Fruit fly (Drosophila melanogaster) whole organism, adult: ENCODE results near the gene Vps33B.
A peak's percentile ranks its signal among the peaks of the same experiment; 100 is the strongest.

Experiments
- CG11617 ChIP-seq: fragments of 200-800 bp; sonication (Bioruptor generic); optimal IDR thresholded peaks from 2 replicates; lab custom pipeline; 2017; ENCODE audit warnings: mild to moderate bottlenecking, missing biosample characterization, missing genetic modification reagents, missing genetic modification characterization
- CG12768 ChIP-seq: fragments of 200-800 bp; sonication (Bioruptor generic); optimal IDR thresholded peaks from 2 replicates; lab custom pipeline; 2017; ENCODE audit warnings: missing biosample characterization, missing genetic modification characterization, mild to moderate bottlenecking, moderate library complexity, missing genetic modification reagents
- CG14711 ChIP-seq: fragments of 200-800 bp; sonication (Bioruptor generic); optimal IDR thresholded peaks from 2 replicates; lab custom pipeline; 2018; ENCODE audit warnings: missing biosample characterization, mild to moderate bottlenecking, missing genetic modification characterization, moderate library complexity
- CG1620 ChIP-seq: fragments of 200-800 bp; sonication (Bioruptor generic); optimal IDR thresholded peaks from 2 replicates; lab custom pipeline; 2016; ENCODE audit warnings: missing biosample characterization, missing genetic modification characterization
- CG33017 ChIP-seq: fragments of 200-800 bp; sonication (Bioruptor generic); optimal IDR thresholded peaks from 2 replicates; lab custom pipeline; 2018; ENCODE audit warnings: missing biosample characterization, mild to moderate bottlenecking, missing genetic modification characterization, moderate library complexity
- CG5204 ChIP-seq: fragments of 200-800 bp; sonication (Bioruptor generic); optimal IDR thresholded peaks from 2 replicates; lab custom pipeline; 2016; ENCODE audit warnings: missing biosample characterization, missing genetic modification characterization
- CG7045 ChIP-seq: fragments of 200-800 bp; sonication (Bioruptor generic); optimal IDR thresholded peaks from 2 replicates; lab custom pipeline; 2017; ENCODE audit warnings: missing biosample characterization, mild to moderate bottlenecking, missing genetic modification characterization
- CG7101 ChIP-seq: fragments of 200-800 bp; sonication (Bioruptor generic); optimal IDR thresholded peaks from 2 replicates; lab custom pipeline; 2018; ENCODE audit warnings: missing biosample characterization, mild to moderate bottlenecking, missing genetic modification characterization, moderate library complexity
- Clk ChIP-seq: fragments of 200-800 bp; sonication (Bioruptor generic); optimal IDR thresholded peaks from 2 replicates; lab custom pipeline; 2017; ENCODE audit warnings: missing biosample characterization, missing genetic modification characterization
- Crg-1 ChIP-seq: fragments of 200-800 bp; sonication (Bioruptor generic); optimal IDR thresholded peaks from 2 replicates; lab custom pipeline; 2016; ENCODE audit warnings: missing biosample characterization, missing genetic modification characterization
- Hr96 ChIP-seq: fragments of 200-800 bp; sonication (Bioruptor generic); optimal IDR thresholded peaks from 2 replicates; lab custom pipeline; 2016; ENCODE audit warnings: missing biosample characterization, missing genetic modification characterization
- Mnt ChIP-seq: fragments of 200-800 bp; sonication (Bioruptor generic); optimal IDR thresholded peaks from 2 replicates; lab custom pipeline; 2016; ENCODE audit warnings: missing biosample characterization, mild to moderate bottlenecking, missing genetic modification characterization
- bab1 ChIP-seq: fragments of 200-800 bp; sonication (Bioruptor generic); optimal IDR thresholded peaks from 3 replicates; lab custom pipeline; 2019; ENCODE audit warnings: missing biosample characterization, mild to moderate bottlenecking, missing genetic modification characterization, moderate library complexity
- cic ChIP-seq: fragments of 200-800 bp; sonication (Bioruptor generic); optimal IDR thresholded peaks from 2 replicates; lab custom pipeline; 2017; ENCODE audit warnings: missing biosample characterization, mild to moderate bottlenecking, missing genetic modification characterization, moderate library complexity
- cnc ChIP-seq, 2 experiments: fragments of >200 bp; optimal IDR thresholded peaks; 2 replicates each; lab custom pipeline; 2017
- kay ChIP-seq: fragments of 200-800 bp; sonication (Bioruptor generic); peaks from one replicate; lab custom pipeline; 2016; ENCODE audit warnings: missing biosample characterization, missing genetic modification characterization, borderline replicate concordance
- ovo ChIP-seq: fragments of 200-800 bp; sonication (Bioruptor generic); optimal IDR thresholded peaks from 2 replicates; lab custom pipeline; 2016; ENCODE audit warnings: missing biosample characterization, missing genetic modification characterization
- pad ChIP-seq: fragments of 200-800 bp; sonication (Bioruptor generic); optimal IDR thresholded peaks from 3 replicates; lab custom pipeline; 2017; ENCODE audit warnings: missing biosample characterization, missing genetic modification characterization, mild to moderate bottlenecking, moderate library complexity, missing genetic modification reagents
- tj ChIP-seq: fragments of 200-800 bp; sonication (Bioruptor generic); optimal IDR thresholded peaks from 3 replicates; lab custom pipeline; 2017; ENCODE audit warnings: missing biosample characterization, mild to moderate bottlenecking, missing genetic modification characterization, moderate library complexity
- toe ChIP-seq: fragments of 200-800 bp; sonication (Bioruptor generic); optimal IDR thresholded peaks from 2 replicates; lab custom pipeline; 2016; ENCODE audit warnings: missing biosample characterization, missing genetic modification characterization

The Vps33B gene

dm6 chr3R:25505975-25506374 is 32.7 kb downstream of the Vps33B start, which contains the start of gene CG5111:
TSS of gene CG5111 (plus strand) at chr3R:25506275.
- TF ChIP-seq CG33017 (no peak), bab1 (GFP tag; lab: Kevin White, UChicago) (no peak), CG7101 (tag; lab: Kevin White, UChicago) (no peak), pad (GFP tag; lab: Kevin White, UChicago) (no peak), cic (GFP tag; lab: Kevin White, UChicago) (no peak), ovo (GFP tag; lab: Kevin White, UChicago) (no peak), toe (GFP tag; lab: Kevin White, UChicago) (no peak), CG12768 (GFP tag; lab: Kevin White, UChicago) (no peak), tj (no peak), cnc (optimal IDR thresholded peaks at IDR 0.05; lab: Kevin White, UChicago) (no peak)

- TF ChIP-seq tj, result no peak
- no peak for TF ChIP-seq Crg-1
- no peak for TF ChIP-seq pad (GFP tag; lab: Kevin White, UChicago)
- no peak for TF ChIP-seq CG12768 (GFP tag; lab: Kevin White, UChicago)
- TF ChIP-seq CG11617 (GFP tag; lab: Kevin White, UChicago), result no peak
- no peak for TF ChIP-seq Hr96 (GFP tag; lab: Kevin White, UChicago)
- TF ChIP-seq CG7045, result no peak
- TF ChIP-seq cic (GFP tag; lab: Kevin White, UChicago), result no peak
- TF ChIP-seq CG5204 (GFP tag; lab: Kevin White, UChicago), result no peak
- no peak for TF ChIP-seq kay (GFP tag; lab: Kevin White, UChicago)
- TF ChIP-seq Mnt (GFP tag; lab: Kevin White, UChicago), result no peak
- TF ChIP-seq CG33017, result no peak
- TF ChIP-seq CG7101 (tag; lab: Kevin White, UChicago), result no peak
- TF ChIP-seq bab1 (GFP tag; lab: Kevin White, UChicago), result no peak
- no peak for TF ChIP-seq CG1620 (GFP tag; lab: Kevin White, UChicago)
These were observed 39.5 kb downstream of the Vps33B start for dm6 chr3R:25512750-25513149.

dm6 chr3R:25515450-25516288 is 42.4 kb downstream of the Vps33B start, which contains the start of gene msi:
TSS of gene msi (plus strand) at chr3R:25516118.
- TF ChIP-seq Mnt (GFP tag; lab: Kevin White, UChicago), result no peak
- peak; percentile 69 for TF ChIP-seq tj
- TF ChIP-seq CG1620 (GFP tag; lab: Kevin White, UChicago), result no peak
- TF ChIP-seq kay (GFP tag; lab: Kevin White, UChicago), result peak; percentile 23
- TF ChIP-seq CG14711 (tag; lab: Kevin White, UChicago), result peak; percentile 92
- TF ChIP-seq CG33017, result peak; percentile 97
- peak; percentile 31 for TF ChIP-seq CG5204 (GFP tag; lab: Kevin White, UChicago)
- no peak for TF ChIP-seq cnc (optimal IDR thresholded peaks at IDR 0.05; lab: Kevin White, UChicago)
- TF ChIP-seq cic (GFP tag; lab: Kevin White, UChicago), result peak; percentile 60
- peak; percentile 23 for TF ChIP-seq Clk (GFP tag; lab: Kevin White, UChicago)
- no peak for TF ChIP-seq Hr96 (GFP tag; lab: Kevin White, UChicago)
- TF ChIP-seq ovo (GFP tag; lab: Kevin White, UChicago), result peak; percentile 35
- TF ChIP-seq CG11617 (GFP tag; lab: Kevin White, UChicago), result peak; percentile 88
- TF ChIP-seq bab1 (GFP tag; lab: Kevin White, UChicago), result peak; percentile 89
- TF ChIP-seq Crg-1, result peak; percentile 19
- TF ChIP-seq CG7101 (tag; lab: Kevin White, UChicago), result peak; percentile 95
- peak; percentile 89 for TF ChIP-seq CG12768 (GFP tag; lab: Kevin White, UChicago)
- peak; percentile 15 for TF ChIP-seq toe (GFP tag; lab: Kevin White, UChicago)
- peak; percentile 89 for TF ChIP-seq pad (GFP tag; lab: Kevin White, UChicago)
- peak; percentile 92 for TF ChIP-seq CG7045

- no peak for TF ChIP-seq CG5204 (GFP tag; lab: Kevin White, UChicago)
- no peak for TF ChIP-seq CG1620 (GFP tag; lab: Kevin White, UChicago)
- no peak for TF ChIP-seq CG7101 (tag; lab: Kevin White, UChicago)
- no peak for TF ChIP-seq pad (GFP tag; lab: Kevin White, UChicago)
- TF ChIP-seq Hr96 (GFP tag; lab: Kevin White, UChicago), result no peak
- no peak for TF ChIP-seq CG11617 (GFP tag; lab: Kevin White, UChicago)
These were observed 44.2 kb downstream of the Vps33B start for dm6 chr3R:25517521-25517920.

- TF ChIP-seq tj (peak; percentile 54), CG1620 (GFP tag; lab: Kevin White, UChicago) (no peak), cnc (optimal IDR thresholded peaks at IDR 0.05; lab: Kevin White, UChicago) (no peak), CG12768 (GFP tag; lab: Kevin White, UChicago) (peak; percentile 25), CG14711 (tag; lab: Kevin White, UChicago) (no peak)
These were observed 44.8 kb downstream of the Vps33B start for dm6 chr3R:25518099-25518567.

- TF ChIP-seq Crg-1, result no peak
- no peak for TF ChIP-seq Clk (GFP tag; lab: Kevin White, UChicago)
- no peak for TF ChIP-seq Mnt (GFP tag; lab: Kevin White, UChicago)
- TF ChIP-seq cnc (optimal IDR thresholded peaks at IDR 0.05; lab: Kevin White, UChicago), result no peak
- no peak for TF ChIP-seq cic (GFP tag; lab: Kevin White, UChicago)
- TF ChIP-seq CG33017, result no peak
- TF ChIP-seq CG7045, result no peak
- no peak for TF ChIP-seq CG5204 (GFP tag; lab: Kevin White, UChicago)
- no peak for TF ChIP-seq bab1 (GFP tag; lab: Kevin White, UChicago)
These were observed 45.3 kb downstream of the Vps33B start for dm6 chr3R:25518584-25518983.
